Fruit fly (Drosophila melanogaster): ENCODE measurements around the gene Cad87A.

Cad87A gene

dm6 chr3R:11974631-11975030 lies 25.7 kb upstream of the Cad87A start, which contains the start of gene Tango9 (continued):
- TF ChIP-seq CG4854 (GFP tag; optimal IDR thresholded peaks at IDR 0.05) (no peak), CG14860 (GFP tag; IDR thresholded peaks at IDR 0.05; ENCODE audit: partially characterized antibody) (no peak), ase (GFP tag; IDR thresholded peaks at IDR 0.05) (no peak), CG10209 (GFP tag; optimal IDR thresholded peaks at IDR 0.05) (no peak), CG3847 (GFP tag; IDR thresholded peaks at IDR 0.05) (no peak), sisA (GFP tag; IDR thresholded peaks at IDR 0.05) (no peak), CG33557 (GFP tag; optimal IDR thresholded peaks at IDR 0.05) (no peak), CG16815 (GFP tag; optimal IDR thresholded peaks at IDR 0.05) (no peak), Ets97D (GFP tag; optimal IDR thresholded peaks at IDR 0.05) (peak; percentile 88), CG8478 (optimal IDR thresholded peaks at IDR 0.05) (no peak), CG7271 (tag; optimal IDR thresholded peaks at IDR 0.05) (no peak), org-1 (GFP tag; optimal IDR thresholded peaks at IDR 0.05) (no peak), br (optimal IDR thresholded peaks at IDR 0.05) (no peak), CG7556 (GFP tag; optimal IDR thresholded peaks at IDR 0.05) (no peak), Dll (GFP tag; IDR thresholded peaks at IDR 0.05; ENCODE audit: partially characterized antibody) (no peak), MTF-1 (GFP tag; optimal IDR thresholded peaks at IDR 0.05; ENCODE audit: borderline replicate concordance) (no peak), CG17328 (GFP tag; IDR thresholded peaks at IDR 0.05) (no peak), grau (tag; optimal IDR thresholded peaks at IDR 0.05) (peak; percentile 13), CG1603 (tag; optimal IDR thresholded peaks at IDR 0.05) (peak; percentile 71), hb (GFP tag; IDR thresholded peaks at IDR 0.05; ENCODE audit: partially characterized antibody) (no peak), Elba2 (GFP tag; optimal IDR thresholded peaks at IDR 0.05) (no peak), Atf3 (GFP tag; optimal IDR thresholded peaks at IDR 0.05) (no peak), CG18764 (GFP tag; optimal IDR thresholded peaks at IDR 0.05) (no peak), CG9437 (GFP tag; optimal IDR thresholded peaks at IDR 0.05) (no peak), unc-4 (GFP tag; IDR thresholded peaks at IDR 0.05; ENCODE audit: partially characterized antibody) (no peak), CG10565 (GFP tag; optimal IDR thresholded peaks at IDR 0.05) (no peak), corto (GFP tag; optimal IDR thresholded peaks at IDR 0.05) (no peak), CG4707 (GFP tag; optimal IDR thresholded peaks at IDR 0.05) (no peak), run (tag; optimal IDR thresholded peaks at IDR 0.05) (no peak), Hmr (GFP tag; optimal IDR thresholded peaks at IDR 0.05) (peak; percentile 52), CG1602 (GFP tag; optimal IDR thresholded peaks at IDR 0.05) (no peak), ham (GFP tag; IDR thresholded peaks at IDR 0.05) (no peak), salm (tag; optimal IDR thresholded peaks at IDR 0.05) (no peak), CG11696 (GFP tag; IDR thresholded peaks at IDR 0.05) (no peak), Lhr (GFP tag; optimal IDR thresholded peaks at IDR 0.05) (peak; percentile 48), Sry-β (GFP tag; optimal IDR thresholded peaks at IDR 0.05) (no peak), Side (GFP tag; optimal IDR thresholded peaks at IDR 0.05) (no peak), NC2β (GFP tag; optimal IDR thresholded peaks at IDR 0.05) (no peak), Drgx (GFP tag; IDR thresholded peaks at IDR 0.05) (no peak), CG6791 (GFP tag; IDR thresholded peaks at IDR 0.05; ENCODE audit: partially characterized antibody) (no peak), disco-r (GFP tag; optimal IDR thresholded peaks at IDR 0.05) (no peak), ftz-f1 (GFP tag; optimal IDR thresholded peaks at IDR 0.05) (peak; percentile 11), dysf (GFP tag; IDR thresholded peaks at IDR 0.05) (no peak), Doc3 (GFP tag; IDR thresholded peaks at IDR 0.05; ENCODE audit: partially characterized antibody) (no peak), stwl (tag; optimal IDR thresholded peaks at IDR 0.05) (peak; percentile 83), Asciz (GFP tag; optimal IDR thresholded peaks at IDR 0.05) (no peak), row (GFP tag; IDR thresholded peaks at IDR 0.05) (no peak; the same call in 2 of the 3 replicates), toy (GFP tag; IDR thresholded peaks at IDR 0.05) (no peak), Lim3 (GFP tag; IDR thresholded peaks at IDR 0.05) (no peak), twi (tag; optimal IDR thresholded peaks at IDR 0.05) (no peak), pzg (GFP tag; optimal IDR thresholded peaks at IDR 0.05) (peak; percentile 87), fu2 (GFP tag; optimal IDR thresholded peaks at IDR 0.05) (no peak)

All from whole organism, embryonic.